Worm (Caenorhabditis elegans) whole organism, L4 larva: ENCODE data around the gene lbp-9.

Experiments
- attf-4 ChIP-seq: sonication (generic microtip); optimal IDR thresholded peaks from 3 replicates; lab custom pipeline; 2017; ENCODE audit warnings: missing biosample characterization, missing genetic modification characterization
- ceh-62 ChIP-seq: sonication (generic microtip); optimal IDR thresholded peaks from 2 replicates; lab custom pipeline; 2017; ENCODE audit warnings: missing biosample characterization, missing genetic modification characterization
- ctbp-1 ChIP-seq: fragments of 200-800 bp; sonication (Bioruptor generic); IDR thresholded peaks from 2 replicates; pipeline ENCODE4 v1.3.6; 2022; ENCODE audit warnings: missing genetic modification reagents, missing genetic modification characterization, missing compliant biosample characterization
- fkh-10 ChIP-seq: fragments of 150-350 bp; optimal IDR thresholded peaks from 2 replicates; lab custom pipeline; 2014; ENCODE audit warnings: missing biosample characterization, missing genetic modification reagents, missing genetic modification characterization
- gei-8 ChIP-seq: fragments of 200-800 bp; sonication (Bioruptor generic); optimal IDR thresholded peaks from 2 replicates; lab custom pipeline; 2018; ENCODE audit warnings: mild to moderate bottlenecking, missing genetic modification characterization, missing compliant biosample characterization
- lir-3 ChIP-seq: sonication (generic microtip); optimal IDR thresholded peaks from 2 replicates; lab custom pipeline; 2016; ENCODE audit warnings: mild to moderate bottlenecking, missing genetic modification characterization, missing compliant biosample characterization
- mep-1 ChIP-seq: fragments of 150-350 bp; sonication (generic microtip); optimal IDR thresholded peaks from 3 replicates; lab custom pipeline; 2014; ENCODE audit warnings: missing biosample characterization, missing genetic modification characterization
- nhr-102 ChIP-seq: sonication (generic microtip); optimal IDR thresholded peaks from 2 replicates; lab custom pipeline; 2016; ENCODE audit warnings: mild to moderate bottlenecking, missing genetic modification characterization, moderate library complexity, missing compliant biosample characterization
- skn-1 ChIP-seq: fragments of 150-350 bp; optimal IDR thresholded peaks from 2 replicates; lab custom pipeline; 2014; ENCODE audit warnings: missing biosample characterization, missing genetic modification characterization
- unc-62 ChIP-seq, 3 experiments: fragments of 150-350 bp in 1 of 3; sonication (generic microtip); optimal IDR thresholded peaks in 2 of 3; peaks in 1 of 3; 1 replicate in 1 of 3; 2 replicates in 2 of 3; lab custom pipeline; 2014 to 2017; ENCODE audit warnings: missing biosample characterization in 3 of 3, missing genetic modification characterization in 3 of 3, missing genetic modification reagents in 3 of 3, missing genotype in 1 of 3
- zip-11 ChIP-seq: fragments of 200-800 bp; sonication (Bioruptor generic); IDR thresholded peaks from 2 replicates; pipeline ENCODE4 v1.3.6; 2022; ENCODE audit warnings: missing genetic modification characterization, missing compliant biosample characterization
- ztf-11 ChIP-seq: fragments of 150-350 bp; optimal IDR thresholded peaks from 2 replicates; lab custom pipeline; 2014; ENCODE audit warnings: missing biosample characterization, missing genetic modification characterization

DNA sequence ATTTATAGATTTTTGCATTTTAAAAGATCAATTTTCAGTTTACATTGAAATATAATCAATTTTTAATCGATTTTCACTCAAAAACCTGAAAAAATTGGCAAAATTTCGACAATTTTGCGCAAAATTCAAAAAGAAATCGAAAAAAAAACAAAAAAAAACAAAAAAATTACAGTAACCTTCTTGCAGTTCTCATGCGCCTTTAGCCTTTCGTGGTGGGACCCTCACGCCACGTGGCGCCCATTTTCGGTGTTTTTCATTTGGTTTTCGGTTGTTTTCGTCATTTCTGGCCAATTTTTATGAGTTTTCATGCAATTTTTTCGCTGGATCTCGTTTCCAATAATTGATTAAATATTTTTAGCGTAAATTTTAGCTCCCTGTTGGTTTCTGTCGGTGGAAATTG, 830 bp upstream of the lbp-9 start:
- TF ChIP-seq fkh-10 (GFP tag; lab: Kevin White, UChicago) = no peak
- no peak for TF ChIP-seq skn-1
- TF ChIP-seq gei-8 (GFP tag; lab: Kevin White, UChicago) = no peak
- no peak for TF ChIP-seq ceh-62 (tag; lab: Kevin White, UChicago)
- no peak for TF ChIP-seq lir-3 (tag; lab: Kevin White, UChicago)
- TF ChIP-seq ctbp-1 (GFP tag; lab: Robert Waterston, UW) = no peak
- TF ChIP-seq mep-1 = no peak
- TF ChIP-seq ztf-11 (tag; lab: Kevin White, UChicago) = no peak
- no peak for TF ChIP-seq nhr-102
- no peak for TF ChIP-seq zip-11 (GFP tag; lab: Robert Waterston, UW)
- TF ChIP-seq unc-62 (GFP tag; optimal IDR thresholded peaks at IDR 0.05 in 1 of 2; lab: Kevin White, UChicago) = no peak
- no peak for TF ChIP-seq unc-62 (tag; optimal IDR thresholded peaks at IDR 0.05; lab: Kevin White, UChicago)
- no peak for TF ChIP-seq attf-4 (tag; lab: Kevin White, UChicago)
